Fruit fly (Drosophila melanogaster) whole organism, embryonic: ENCODE results near the gene Vta1.
A peak's percentile ranks its signal among the peaks of the same experiment; 100 is the strongest.

Experiments used
- Abd-B ChIP-seq: fragments of 200-800 bp; sonication (Bioruptor generic); optimal IDR thresholded peaks from 2 replicates; lab custom pipeline; 2018; ENCODE audit warnings: missing biosample characterization, mild to moderate bottlenecking, missing genetic modification characterization, moderate library complexity
- Bdp1 ChIP-seq: fragments of 200-800 bp; sonication (Bioruptor generic); optimal IDR thresholded peaks from 3 replicates; lab custom pipeline; 2016; ENCODE audit warnings: missing biosample characterization, missing genetic modification characterization
- Bgb ChIP-seq: fragments of 200-800 bp; sonication (Bioruptor generic); IDR thresholded peaks from 2 replicates; pipeline ENCODE4 v1.3.6; 2022; ENCODE audit warnings: missing biosample characterization, missing genetic modification characterization; ENCODE audit not compliant: partially characterized antibody
- CG10565 ChIP-seq: fragments of 200-800 bp; sonication (Bioruptor generic); optimal IDR thresholded peaks from 3 replicates; lab custom pipeline; 2016; ENCODE audit warnings: missing biosample characterization, mild to moderate bottlenecking, missing genetic modification characterization
- CG11085 ChIP-seq: fragments of 200-800 bp; sonication (Bioruptor generic); IDR thresholded peaks from 2 replicates; pipeline ENCODE4 v1.3.6; 2022; ENCODE audit warnings: missing biosample characterization, missing genetic modification characterization
- CG11695 ChIP-seq: fragments of 200-800 bp; sonication (Bioruptor generic); IDR thresholded peaks from 3 replicates; pipeline ENCODE4 v1.3.6; 2022; ENCODE audit warnings: missing biosample characterization, missing genetic modification characterization
- CG12942 ChIP-seq: fragments of 200-800 bp; sonication (Bioruptor generic); optimal IDR thresholded peaks from 3 replicates; lab custom pipeline; 2016; ENCODE audit warnings: missing biosample characterization, missing genetic modification characterization
- CG14441 ChIP-seq: fragments of 200-800 bp; sonication (Bioruptor generic); IDR thresholded peaks from 2 replicates; pipeline ENCODE4 v1.3.6; 2022; ENCODE audit warnings: missing biosample characterization, missing genetic modification characterization
- CG15073 ChIP-seq: fragments of 200-800 bp; sonication (Bioruptor generic); optimal IDR thresholded peaks from 2 replicates; lab custom pipeline; 2016; ENCODE audit warnings: missing biosample characterization, missing genetic modification characterization
- CG15601 ChIP-seq: fragments of 200-800 bp; sonication (Bioruptor generic); optimal IDR thresholded peaks from 3 replicates; lab custom pipeline; 2019; ENCODE audit warnings: missing biosample characterization, mild to moderate bottlenecking, missing genetic modification characterization, moderate library complexity
- CG17912 ChIP-seq: fragments of 200-800 bp; sonication (Bioruptor generic); optimal IDR thresholded peaks from 2 replicates; lab custom pipeline; 2018; ENCODE audit warnings: missing biosample characterization, mild to moderate bottlenecking, missing genetic modification characterization
- CG18011 ChIP-seq: fragments of 200-800 bp; sonication (Bioruptor generic); optimal IDR thresholded peaks from 2 replicates; lab custom pipeline; 2017; ENCODE audit warnings: missing biosample characterization, missing genetic modification characterization, mild to moderate bottlenecking, moderate library complexity, missing genotype
- CG18599 ChIP-seq: fragments of 200-800 bp; sonication (Bioruptor generic); optimal IDR thresholded peaks from 3 replicates; lab custom pipeline; 2017; ENCODE audit warnings: missing biosample characterization, missing genetic modification characterization, mild to moderate bottlenecking, moderate library complexity, missing genetic modification reagents
- CG2116 ChIP-seq: fragments of 200-800 bp; sonication (Bioruptor generic); optimal IDR thresholded peaks from 3 replicates; lab custom pipeline; 2018; ENCODE audit warnings: missing biosample characterization, mild to moderate bottlenecking, missing genetic modification characterization
- CG2199 ChIP-seq: fragments of 200-800 bp; sonication (Bioruptor generic); IDR thresholded peaks from 3 replicates; pipeline ENCODE4 v1.3.6; 2022; ENCODE audit warnings: missing biosample characterization, missing genetic modification characterization
- CG2875 ChIP-seq: fragments of 200-800 bp; sonication (Bioruptor generic); optimal IDR thresholded peaks from 2 replicates; lab custom pipeline; 2017; ENCODE audit warnings: missing biosample characterization, mild to moderate bottlenecking, missing genetic modification characterization, missing genetic modification reagents
- CG30431 ChIP-seq: fragments of 200-800 bp; sonication (Bioruptor generic); optimal IDR thresholded peaks from 2 replicates; lab custom pipeline; 2017; ENCODE audit warnings: missing biosample characterization, missing genetic modification characterization
- CG6654 ChIP-seq: fragments of 200-800 bp; sonication (Bioruptor generic); optimal IDR thresholded peaks from 2 replicates; lab custom pipeline; 2017; ENCODE audit warnings: missing biosample characterization, mild to moderate bottlenecking, missing genetic modification characterization
- CG7357 ChIP-seq: fragments of 200-800 bp; sonication (Bioruptor generic); IDR thresholded peaks from 3 replicates; pipeline ENCODE4 v1.3.6; 2022; ENCODE audit warnings: missing biosample characterization, missing genetic modification characterization
- CG9437 ChIP-seq: fragments of 200-800 bp; sonication (Bioruptor generic); optimal IDR thresholded peaks from 2 replicates; lab custom pipeline; 2018; ENCODE audit warnings: missing biosample characterization, mild to moderate bottlenecking, missing genetic modification characterization
- D19A ChIP-seq: fragments of 200-800 bp; optimal IDR thresholded peaks from 3 replicates; lab custom pipeline; 2019; ENCODE audit warnings: missing biosample characterization, mild to moderate bottlenecking, missing genetic modification characterization, moderate library complexity
- Dp ChIP-seq: fragments of 200-800 bp; sonication (Bioruptor generic); optimal IDR thresholded peaks from 2 replicates; lab custom pipeline; 2018; ENCODE audit warnings: missing biosample characterization, mild to moderate bottlenecking, missing genetic modification characterization, moderate library complexity
- ERR ChIP-seq: fragments of 200-800 bp; sonication (Bioruptor generic); optimal IDR thresholded peaks from 2 replicates; lab custom pipeline; 2016; ENCODE audit warnings: missing biosample characterization, missing genetic modification characterization
- Eip74EF ChIP-seq, 2 experiments: fragments of 200-800 bp in 1 of 2; fragments of >200 bp in 1 of 2; sonication (Bioruptor generic) in 1 of 2; optimal IDR thresholded peaks; 2 replicates each; lab custom pipeline; 2017 to 2019; ENCODE audit warnings: missing biosample characterization in 2 of 2, missing genetic modification characterization in 2 of 2, mild to moderate bottlenecking in 1 of 2, moderate library complexity in 1 of 2
- Fer2 ChIP-seq: fragments of 200-800 bp; sonication (Bioruptor generic); optimal IDR thresholded peaks from 2 replicates; lab custom pipeline; 2018; ENCODE audit warnings: missing biosample characterization, mild to moderate bottlenecking, missing genetic modification characterization, moderate library complexity
- Fer3 ChIP-seq: fragments of 200-800 bp; sonication (Bioruptor generic); optimal IDR thresholded peaks from 2 replicates; lab custom pipeline; 2018; ENCODE audit warnings: missing biosample characterization, mild to moderate bottlenecking, missing genetic modification characterization, moderate library complexity
- H2.0 ChIP-seq: fragments of 200-800 bp; sonication (Bioruptor generic); IDR thresholded peaks from 2 replicates; pipeline ENCODE4 v1.3.6; 2022; ENCODE audit warnings: missing biosample characterization, missing genetic modification characterization
- HLH54F ChIP-seq: fragments of 200-800 bp; sonication (Bioruptor generic); optimal IDR thresholded peaks from 3 replicates; lab custom pipeline; 2016; ENCODE audit warnings: missing biosample characterization, missing genetic modification characterization
- PHDP ChIP-seq: fragments of 200-800 bp; sonication (Bioruptor generic); optimal IDR thresholded peaks from 3 replicates; lab custom pipeline; 2018; ENCODE audit warnings: missing biosample characterization, mild to moderate bottlenecking, missing genetic modification characterization, moderate library complexity
- Sox102F ChIP-seq: fragments of 200-800 bp; sonication (Bioruptor generic); optimal IDR thresholded peaks from 2 replicates; lab custom pipeline; 2018; ENCODE audit warnings: missing biosample characterization, mild to moderate bottlenecking, missing genetic modification characterization, moderate library complexity
- bab2 ChIP-seq: fragments of 200-800 bp; sonication (Bioruptor generic); optimal IDR thresholded peaks from 2 replicates; lab custom pipeline; 2016; ENCODE audit warnings: missing biosample characterization, missing genetic modification characterization
- br ChIP-seq: fragments of >200 bp; optimal IDR thresholded peaks from 2 replicates; lab custom pipeline; 2017
- cg ChIP-seq: fragments of 200-800 bp; sonication (Bioruptor generic); optimal IDR thresholded peaks from 3 replicates; lab custom pipeline; 2019; ENCODE audit warnings: missing biosample characterization, mild to moderate bottlenecking, missing genetic modification characterization, moderate library complexity
- cwo ChIP-seq: fragments of 200-800 bp; sonication (Bioruptor generic); optimal IDR thresholded peaks from 3 replicates; lab custom pipeline; 2017; ENCODE audit warnings: missing biosample characterization, missing genetic modification characterization, mild to moderate bottlenecking, moderate library complexity, missing genetic modification reagents
- ems ChIP-seq: fragments of 200-800 bp; sonication (Bioruptor generic); optimal IDR thresholded peaks from 3 replicates; lab custom pipeline; 2016; ENCODE audit warnings: missing biosample characterization, missing genetic modification characterization
- gsb-n ChIP-seq: fragments of 200-800 bp; sonication (Bioruptor generic); optimal IDR thresholded peaks from 3 replicates; lab custom pipeline; 2018; ENCODE audit warnings: missing biosample characterization, mild to moderate bottlenecking, missing genetic modification characterization
- insv ChIP-seq, 2 experiments: fragments of 200-800 bp; sonication (Bioruptor generic); optimal IDR thresholded peaks; 3 replicates each; lab custom pipeline; 2016 to 2018; ENCODE audit warnings: missing biosample characterization in 2 of 2, missing genetic modification characterization in 2 of 2
- lilli ChIP-seq: fragments of 200-800 bp; sonication (Bioruptor generic); optimal IDR thresholded peaks from 3 replicates; lab custom pipeline; 2016; ENCODE audit warnings: missing biosample characterization, missing genetic modification characterization
- maf-S ChIP-seq: fragments of 200-800 bp; sonication (Bioruptor generic); optimal IDR thresholded peaks from 2 replicates; lab custom pipeline; 2016; ENCODE audit warnings: missing biosample characterization, missing genetic modification characterization
- nau ChIP-seq: fragments of 200-800 bp; sonication (Bioruptor generic); optimal IDR thresholded peaks from 3 replicates; lab custom pipeline; 2017; ENCODE audit warnings: missing biosample characterization, mild to moderate bottlenecking, missing genetic modification characterization, missing genetic modification reagents
- nerfin-1 ChIP-seq: fragments of 200-800 bp; sonication (Bioruptor generic); optimal IDR thresholded peaks from 3 replicates; lab custom pipeline; 2019; ENCODE audit warnings: missing biosample characterization, mild to moderate bottlenecking, missing genetic modification characterization, moderate library complexity
- p53 ChIP-seq: fragments of 200-800 bp; sonication (Bioruptor generic); optimal IDR thresholded peaks from 2 replicates; lab custom pipeline; 2016; ENCODE audit warnings: missing biosample characterization, missing genetic modification characterization
- pros ChIP-seq: fragments of 200-800 bp; sonication (Bioruptor generic); optimal IDR thresholded peaks from 3 replicates; lab custom pipeline; 2019; ENCODE audit warnings: missing biosample characterization, mild to moderate bottlenecking, missing genetic modification characterization, moderate library complexity
- psq ChIP-seq: fragments of 200-800 bp; sonication (Bioruptor generic); optimal IDR thresholded peaks from 2 replicates; lab custom pipeline; 2017; ENCODE audit warnings: missing biosample characterization, missing genetic modification characterization
- ranshi ChIP-seq: fragments of 200-800 bp; sonication (Bioruptor generic); IDR thresholded peaks from 2 replicates; pipeline ENCODE4 v1.3.6; 2022; ENCODE audit warnings: missing biosample characterization, missing genetic modification characterization
- sr ChIP-seq: fragments of 200-800 bp; sonication (Bioruptor generic); IDR thresholded peaks from 3 replicates; pipeline ENCODE4 v1.3.6; 2022; ENCODE audit warnings: missing biosample characterization, missing genetic modification characterization
- toy ChIP-seq: fragments of 200-800 bp; sonication (Bioruptor generic); IDR thresholded peaks from 2 replicates; pipeline ENCODE4 v1.3.6; 2022; ENCODE audit warnings: missing biosample characterization, missing genetic modification characterization
- twi ChIP-seq: fragments of 200-800 bp; optimal IDR thresholded peaks from 2 replicates; lab custom pipeline; 2019; ENCODE audit warnings: missing biosample characterization, mild to moderate bottlenecking, missing genetic modification characterization, moderate library complexity
- unc-4 ChIP-seq: fragments of 200-800 bp; sonication (Bioruptor generic); IDR thresholded peaks from 2 replicates; pipeline ENCODE4 v1.3.6; 2022; ENCODE audit warnings: missing biosample characterization, missing genetic modification characterization; ENCODE audit not compliant: partially characterized antibody
- unpg ChIP-seq: fragments of 200-800 bp; sonication (Bioruptor generic); optimal IDR thresholded peaks from 3 replicates; lab custom pipeline; 2018; ENCODE audit warnings: missing biosample characterization, mild to moderate bottlenecking, missing genetic modification characterization, moderate library complexity

Gene Vta1

dm6 chr3L:1690727-1691413, 38.2 kb upstream of the Vta1 start (continued):
- TF ChIP-seq CG18011 (GFP tag; lab: Kevin White, UChicago) (no peak), CG11085 (GFP tag; lab: Robert Waterston, UW) (no peak), Bgb (GFP tag; lab: Robert Waterston, UW) (no peak), Fer3 (no peak), CG7357 (no peak), Eip74EF (GFP tag; optimal IDR thresholded peaks at IDR 0.05; lab: Kevin White, UChicago) (no peak), gsb-n (tag; lab: Kevin White, UChicago) (no peak), CG6654 (GFP tag; lab: Kevin White, UChicago) (peak; percentile 27), D19A (tag; lab: Kevin White, UChicago) (peak; percentile 8), unc-4 (GFP tag; lab: Robert Waterston, UW) (no peak), maf-S (no peak), br (no peak), CG2199 (GFP tag; lab: Robert Waterston, UW) (no peak), H2.0 (GFP tag; lab: Robert Waterston, UW) (peak; percentile 36), sr (GFP tag; lab: Robert Waterston, UW) (no peak), ems (GFP tag; lab: Kevin White, UChicago) (no peak), CG12942 (no peak), nerfin-1 (tag; lab: Kevin White, UChicago) (peak; percentile 14), CG15073 (GFP tag; lab: Kevin White, UChicago) (no peak), Sox102F (peak; percentile 12), p53 (peak; percentile 15), CG18599 (GFP tag; lab: Kevin White, UChicago) (peak; percentile 45), CG17912 (GFP tag; lab: Kevin White, UChicago) (no peak), cg (no peak), CG30431 (GFP tag; lab: Kevin White, UChicago) (no peak), insv (GFP tag; optimal IDR thresholded peaks at IDR 0.05; lab: Kevin White, UChicago) (no peak), CG2875 (GFP tag; lab: Kevin White, UChicago) (peak; percentile 68), PHDP (tag; lab: Kevin White, UChicago) (no peak), CG10565 (GFP tag; lab: Kevin White, UChicago) (no peak), CG11695 (GFP tag; lab: Robert Waterston, UW) (no peak), bab2 (GFP tag; lab: Kevin White, UChicago) (peak; percentile 28), twi (tag; lab: Kevin White, UChicago) (no peak), unpg (GFP tag; lab: Kevin White, UChicago) (no peak), Bdp1 (GFP tag; lab: Kevin White, UChicago) (peak; percentile 8), CG2116 (no peak), CG9437 (GFP tag; lab: Kevin White, UChicago) (no peak), nau (GFP tag; lab: Kevin White, UChicago) (no peak), CG14441 (GFP tag; lab: Robert Waterston, UW) (no peak), HLH54F (GFP tag; lab: Kevin White, UChicago) (no peak), Abd-B (GFP tag; lab: Kevin White, UChicago) (no peak), pros (GFP tag; lab: Kevin White, UChicago) (no peak), cwo (GFP tag; lab: Kevin White, UChicago) (no peak), psq (GFP tag; lab: Kevin White, UChicago) (no peak), lilli (GFP tag; lab: Kevin White, UChicago) (peak; percentile 1), Dp (no peak), ranshi (GFP tag; lab: Robert Waterston, UW) (no peak), toy (GFP tag; lab: Robert Waterston, UW) (no peak), ERR (GFP tag; lab: Kevin White, UChicago) (no peak), CG15601 (tag; lab: Kevin White, UChicago) (peak; percentile 35), Fer2 (no peak)
